Fruit fly (Drosophila melanogaster) whole organism, prepupa: ENCODE data around the gene Spn85F.

Experiments
- CG10669 ChIP-seq: fragments of 200-800 bp; sonication (Bioruptor generic); optimal IDR thresholded peaks from 3 replicates; lab custom pipeline; 2018; ENCODE audit warnings: missing biosample characterization, mild to moderate bottlenecking, missing genetic modification characterization, moderate library complexity
- CG6808 ChIP-seq: fragments of 200-800 bp; sonication (Bioruptor generic); optimal IDR thresholded peaks from 3 replicates; lab custom pipeline; 2017; ENCODE audit warnings: missing biosample characterization, missing genetic modification characterization, mild to moderate bottlenecking, moderate library complexity, missing genetic modification reagents
- CG7368 ChIP-seq: fragments of 200-800 bp; sonication (Bioruptor generic); optimal IDR thresholded peaks from 3 replicates; lab custom pipeline; 2016; ENCODE audit warnings: missing biosample characterization, missing genetic modification characterization
- CG8632 ChIP-seq: fragments of 200-800 bp; sonication (Bioruptor generic); optimal IDR thresholded peaks from 3 replicates; lab custom pipeline; 2016; ENCODE audit warnings: missing biosample characterization, missing genetic modification characterization
- Ets96B ChIP-seq: fragments of 200-800 bp; optimal IDR thresholded peaks from 2 replicates; lab custom pipeline; 2019; ENCODE audit warnings: missing biosample characterization, mild to moderate bottlenecking, missing genetic modification characterization, moderate library complexity
- esn ChIP-seq: fragments of 200-800 bp; sonication (Bioruptor generic); optimal IDR thresholded peaks from 2 replicates; lab custom pipeline; 2016; ENCODE audit warnings: missing biosample characterization, mild to moderate bottlenecking, missing genetic modification characterization, moderate library complexity
- vri ChIP-seq: fragments of 200-800 bp; sonication (Bioruptor generic); optimal IDR thresholded peaks from 3 replicates; lab custom pipeline; 2016; ENCODE audit warnings: missing biosample characterization, mild to moderate bottlenecking, missing genetic modification characterization

- TF ChIP-seq CG7368 (GFP tag; lab: Kevin White, UChicago) (no peak), CG10669 (GFP tag; lab: Kevin White, UChicago) (no peak), Ets96B (tag; lab: Kevin White, UChicago) (no peak), CG6808 (no peak), CG8632 (GFP tag; lab: Kevin White, UChicago) (no peak), esn (GFP tag; lab: Kevin White, UChicago) (no peak), vri (peak; percentile 59)
Measured at dm6 chr3R:10040505-10040904, 43.5 kb downstream of the Spn85F start.
